Worm (Caenorhabditis elegans) whole organism, L1 larva: Measurements from ENCODE around the gene pup-2.

ENCODE experiments used
- aly-2 ChIP-seq: fragments of 150-350 bp; optimal IDR thresholded peaks from 2 replicates; lab custom pipeline; 2014; ENCODE audit warnings: missing biosample characterization, missing genetic modification characterization
- dpl-1 ChIP-seq, 3 experiments: fragments of 150-350 bp in 2 of 3; sonication (generic microtip) in 1 of 3; optimal IDR thresholded peaks; 2 replicates each; lab custom pipeline; 2014 to 2017; ENCODE audit warnings: missing biosample characterization in 3 of 3, missing genetic modification characterization in 3 of 3, missing genetic modification reagents in 3 of 3
- nhr-12 ChIP-seq: sonication (generic microtip); optimal IDR thresholded peaks from 2 replicates; lab custom pipeline; 2017; ENCODE audit warnings: missing biosample characterization, missing genetic modification characterization
- nhr-28 ChIP-seq: fragments of 150-350 bp; optimal IDR thresholded peaks from 2 replicates; lab custom pipeline; 2014; ENCODE audit warnings: missing biosample characterization, missing genetic modification characterization
- nhr-84 ChIP-seq: sonication (generic microtip); optimal IDR thresholded peaks from 2 replicates; lab custom pipeline; 2017; ENCODE audit warnings: missing biosample characterization, missing genetic modification characterization
- rnt-1 ChIP-seq: sonication (generic microtip); optimal IDR thresholded peaks from 2 replicates; lab custom pipeline; 2016; ENCODE audit warnings: mild to moderate bottlenecking, missing genetic modification characterization, moderate library complexity, missing compliant biosample characterization
- skn-1 ChIP-seq: fragments of 150-350 bp; optimal IDR thresholded peaks from 2 replicates; lab custom pipeline; 2014; ENCODE audit warnings: missing biosample characterization, missing genetic modification characterization
- tbx-2 ChIP-seq: sonication (generic microtip); optimal IDR thresholded peaks from 2 replicates; lab custom pipeline; 2016; ENCODE audit warnings: missing genetic modification characterization, missing compliant biosample characterization
- ztf-11 ChIP-seq, 2 experiments: sonication (generic microtip); optimal IDR thresholded peaks; 2 replicates each; lab custom pipeline; 2016 to 2017; ENCODE audit warnings: missing genetic modification characterization in 2 of 2, missing biosample characterization in 1 of 2, missing compliant biosample characterization in 1 of 2
- ztf-4 ChIP-seq: fragments of 150-350 bp; optimal IDR thresholded peaks from 2 replicates; lab custom pipeline; 2014; ENCODE audit warnings: missing biosample characterization, missing genetic modification characterization

DNA sequence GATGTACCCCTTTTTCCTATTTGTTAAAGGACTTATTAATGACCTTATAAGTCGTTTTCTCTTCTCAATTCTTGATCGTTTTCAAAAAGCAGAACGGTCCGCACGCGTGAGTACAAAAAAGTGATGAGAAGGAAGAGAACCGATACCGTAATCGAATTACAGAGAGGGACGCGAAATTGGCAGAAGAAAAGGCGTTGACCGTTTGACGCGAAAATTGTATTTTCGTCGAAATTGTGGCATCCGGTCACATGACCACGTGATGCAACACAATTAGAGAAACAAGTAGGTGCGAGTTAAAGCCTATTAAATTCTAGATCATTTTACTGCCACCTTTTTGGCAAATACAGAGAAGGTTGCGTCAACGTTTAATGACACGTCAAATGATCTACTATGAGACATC lies 41.6 kb upstream of the pup-2 start:
- TF ChIP-seq nhr-28 (tag; lab: Kevin White, UChicago) (no peak), nhr-12 (tag; lab: Kevin White, UChicago) (no peak), tbx-2 (peak; percentile 89), skn-1 (no peak), dpl-1 (GFP tag; optimal IDR thresholded peaks at IDR 0.05; lab: Kevin White, UChicago) (no peak), ztf-4 (tag; lab: Kevin White, UChicago) (no peak), rnt-1 (tag; lab: Kevin White, UChicago) (no peak), nhr-84 (no peak), ztf-11 (tag; optimal IDR thresholded peaks at IDR 0.05; lab: Kevin White, UChicago) (no peak), aly-2 (tag; lab: Kevin White, UChicago) (no peak)
